Fruit fly (Drosophila melanogaster) whole organism, embryonic: ENCODE measurements around the gene CG2841.

Experiments
- BtbVII ChIP-seq: fragments of 200-800 bp; sonication (Bioruptor generic); optimal IDR thresholded peaks from 3 replicates; lab custom pipeline; 2017; ENCODE audit warnings: missing biosample characterization, mild to moderate bottlenecking, missing genetic modification characterization
- eve ChIP-seq, 2 experiments: fragments of >200 bp; optimal IDR thresholded peaks; 2 replicates each; lab custom pipeline; 2017; ENCODE audit warnings: missing biosample characterization in 2 of 2, missing genetic modification characterization in 2 of 2
- ind ChIP-seq: fragments of 200-800 bp; sonication (Bioruptor generic); optimal IDR thresholded peaks from 3 replicates; lab custom pipeline; 2016; ENCODE audit warnings: missing biosample characterization, missing genetic modification characterization

DNA sequence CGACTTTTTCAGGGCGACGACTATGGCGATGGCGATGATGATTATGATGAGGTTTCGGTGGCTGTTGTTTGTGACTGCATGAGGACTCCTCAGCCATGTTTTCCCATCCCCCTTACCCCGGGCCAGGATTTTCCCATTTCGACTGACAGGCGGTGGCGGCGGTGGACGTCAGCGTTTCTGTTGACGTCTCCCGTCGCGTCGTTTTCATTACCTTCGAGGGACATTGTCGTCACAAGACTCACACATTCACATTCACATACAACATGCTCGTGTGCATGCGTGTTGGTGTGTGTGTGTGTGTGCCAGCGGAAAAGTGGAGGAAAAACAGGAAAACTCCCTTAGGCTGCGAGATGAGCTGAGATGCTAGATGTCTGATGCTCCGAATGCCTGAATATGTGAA, 46.4 kb downstream of the CG2841 start:
- TF ChIP-seq eve (GFP tag; optimal IDR thresholded peaks at IDR 0.05; lab: Kevin White, UChicago) (no peak), ind (GFP tag; lab: Kevin White, UChicago) (no peak), BtbVII (GFP tag; lab: Kevin White, UChicago) (no peak)
